Worm (Caenorhabditis elegans) whole organism, late embryonic: ENCODE results near the gene F29A7.4.

Experiments used
- C08G9.2 ChIP-seq: sonication (generic microtip); optimal IDR thresholded peaks from 2 replicates; lab custom pipeline; 2016; ENCODE audit warnings: mild to moderate bottlenecking, missing genetic modification characterization, moderate library complexity, missing compliant biosample characterization
- F13H6.1 ChIP-seq: sonication (generic microtip); optimal IDR thresholded peaks from 2 replicates; lab custom pipeline; 2016; ENCODE audit warnings: missing genetic modification characterization, missing compliant biosample characterization
- K02D7.2 ChIP-seq: sonication (generic microtip); optimal IDR thresholded peaks from 2 replicates; lab custom pipeline; 2017; ENCODE audit warnings: mild to moderate bottlenecking, missing genetic modification characterization, missing compliant biosample characterization
- K09A11.1 ChIP-seq: sonication (generic microtip); optimal IDR thresholded peaks from 2 replicates; lab custom pipeline; 2017; ENCODE audit warnings: antibody characterized with exemption, mild to moderate bottlenecking, missing genetic modification characterization, missing compliant biosample characterization; ENCODE audit not compliant: insufficient read depth
- T23F11.4 ChIP-seq: fragments of 200-800 bp; sonication (Bioruptor generic); optimal IDR thresholded peaks from 2 replicates; lab custom pipeline; 2018; ENCODE audit warnings: mild to moderate bottlenecking, missing genetic modification characterization, missing compliant biosample characterization
- Y22D7AL.16 ChIP-seq: sonication (generic microtip); optimal IDR thresholded peaks from 2 replicates; lab custom pipeline; 2016; ENCODE audit warnings: missing genetic modification characterization, missing compliant biosample characterization
- ceh-14 ChIP-seq: sonication (generic microtip); optimal IDR thresholded peaks from 2 replicates; lab custom pipeline; 2016; ENCODE audit warnings: missing genotype, missing genetic modification characterization, missing compliant biosample characterization
- ceh-18 ChIP-seq: sonication (generic microtip); optimal IDR thresholded peaks from 2 replicates; lab custom pipeline; 2016; ENCODE audit warnings: missing genetic modification characterization, missing compliant biosample characterization
- ceh-19 ChIP-seq: fragments of 200-800 bp; sonication (Bioruptor generic); optimal IDR thresholded peaks from 2 replicates; lab custom pipeline; 2018; ENCODE audit warnings: mild to moderate bottlenecking, missing genetic modification characterization, missing compliant biosample characterization
- ceh-22 ChIP-seq: sonication (generic microtip); optimal IDR thresholded peaks from 2 replicates; lab custom pipeline; 2017; ENCODE audit warnings: missing biosample characterization, missing genetic modification characterization
- ceh-24 ChIP-seq: sonication (generic microtip); optimal IDR thresholded peaks from 2 replicates; lab custom pipeline; 2016; ENCODE audit warnings: mild to moderate bottlenecking, missing genetic modification characterization, missing compliant biosample characterization
- ceh-31 ChIP-seq: sonication (generic microtip); optimal IDR thresholded peaks from 2 replicates; lab custom pipeline; 2016; ENCODE audit warnings: missing genetic modification characterization, missing compliant biosample characterization
- ceh-45 ChIP-seq: fragments of 200-800 bp; sonication (Bioruptor generic); IDR thresholded peaks from 2 replicates; pipeline ENCODE4 v1.3.6; 2022; ENCODE audit warnings: missing genetic modification reagents, missing genetic modification characterization, missing compliant biosample characterization
- ceh-48 ChIP-seq: sonication (generic microtip); optimal IDR thresholded peaks from 2 replicates; lab custom pipeline; 2016; ENCODE audit warnings: missing genetic modification characterization, inconsistent platforms, missing compliant biosample characterization
- ceh-6 ChIP-seq: fragments of 200-800 bp; sonication (Bioruptor generic); optimal IDR thresholded peaks from 2 replicates; lab custom pipeline; 2018; ENCODE audit warnings: mild to moderate bottlenecking, missing genetic modification characterization, missing compliant biosample characterization
- ceh-9 ChIP-seq: sonication (generic microtip); optimal IDR thresholded peaks from 2 replicates; lab custom pipeline; 2016; ENCODE audit warnings: mild to moderate bottlenecking, missing genetic modification characterization, inconsistent platforms, missing compliant biosample characterization
- dmd-4 ChIP-seq: sonication (generic microtip); optimal IDR thresholded peaks from 2 replicates; lab custom pipeline; 2016; ENCODE audit warnings: borderline replicate concordance, missing genetic modification characterization, missing compliant biosample characterization
- dve-1 ChIP-seq: sonication (generic microtip); optimal IDR thresholded peaks from 2 replicates; lab custom pipeline; 2017; ENCODE audit warnings: antibody characterized with exemption, mild to moderate bottlenecking, missing genetic modification characterization, missing compliant biosample characterization
- elt-2 ChIP-seq: sonication (generic microtip); optimal IDR thresholded peaks from 2 replicates; lab custom pipeline; 2016; ENCODE audit warnings: missing genetic modification reagents, missing genetic modification characterization, missing compliant biosample characterization
- fkh-6 ChIP-seq: sonication (generic microtip); optimal IDR thresholded peaks from 2 replicates; lab custom pipeline; 2016; ENCODE audit warnings: missing genetic modification characterization, missing compliant biosample characterization
- gmeb-2 ChIP-seq: sonication (generic microtip); optimal IDR thresholded peaks from 2 replicates; lab custom pipeline; 2016; ENCODE audit warnings: missing genetic modification characterization, inconsistent platforms, missing compliant biosample characterization
- hlh-6 ChIP-seq: sonication (generic microtip); optimal IDR thresholded peaks from 2 replicates; lab custom pipeline; 2016; ENCODE audit warnings: missing genotype, missing genetic modification characterization, missing compliant biosample characterization
- hlh-8 ChIP-seq: sonication (generic microtip); optimal IDR thresholded peaks from 2 replicates; lab custom pipeline; 2016; ENCODE audit warnings: missing genotype, missing genetic modification characterization, missing compliant biosample characterization
- madf-2 ChIP-seq: sonication (generic microtip); optimal IDR thresholded peaks from 2 replicates; lab custom pipeline; 2017; ENCODE audit warnings: missing genetic modification characterization, missing compliant biosample characterization
- nfya-1 ChIP-seq: sonication (generic microtip); optimal IDR thresholded peaks from 2 replicates; lab custom pipeline; 2017; ENCODE audit warnings: missing genetic modification characterization, mild to moderate bottlenecking, missing compliant biosample characterization, antibody characterized with exemption, moderate library complexity
- nhr-11 ChIP-seq: fragments of 150-350 bp; optimal IDR thresholded peaks from 2 replicates; lab custom pipeline; 2014; ENCODE audit warnings: missing biosample characterization, missing genetic modification characterization
- npax-4 ChIP-seq: sonication (generic microtip); optimal IDR thresholded peaks from 2 replicates; lab custom pipeline; 2016; ENCODE audit warnings: missing genetic modification characterization, missing compliant biosample characterization
- pat-9 ChIP-seq: fragments of 200-800 bp; sonication (Bioruptor generic); optimal IDR thresholded peaks from 2 replicates; lab custom pipeline; 2018; ENCODE audit warnings: mild to moderate bottlenecking, missing genetic modification characterization, moderate library complexity, missing compliant biosample characterization
- pros-1 ChIP-seq: fragments of 150-350 bp; optimal IDR thresholded peaks from 2 replicates; lab custom pipeline; 2014; ENCODE audit warnings: missing biosample characterization, missing genetic modification reagents, missing genetic modification characterization
- ref-2 ChIP-seq: sonication (generic microtip); optimal IDR thresholded peaks from 2 replicates; lab custom pipeline; 2016; ENCODE audit warnings: missing genetic modification characterization, missing compliant biosample characterization
- rnt-1 ChIP-seq: sonication (generic microtip); optimal IDR thresholded peaks from 2 replicates; lab custom pipeline; 2016; ENCODE audit warnings: missing genetic modification characterization, missing compliant biosample characterization
- sox-2 ChIP-seq: fragments of 200-800 bp; sonication (Bioruptor generic); IDR thresholded peaks from 2 replicates; pipeline ENCODE4 v1.3.6; 2022; ENCODE audit warnings: missing genetic modification reagents, missing genetic modification characterization, missing compliant biosample characterization
- sox-4 ChIP-seq: sonication (generic microtip); optimal IDR thresholded peaks from 2 replicates; lab custom pipeline; 2017; ENCODE audit warnings: mild to moderate bottlenecking, missing genetic modification characterization, inconsistent platforms, missing compliant biosample characterization
- tbx-2 ChIP-seq: sonication (generic microtip); optimal IDR thresholded peaks from 2 replicates; lab custom pipeline; 2016; ENCODE audit warnings: missing genetic modification characterization, missing compliant biosample characterization
- ttx-3 ChIP-seq: sonication (generic microtip); optimal IDR thresholded peaks from 2 replicates; lab custom pipeline; 2016; ENCODE audit warnings: missing genetic modification reagents, missing genetic modification characterization, missing compliant biosample characterization
- unc-42 ChIP-seq: sonication (generic microtip); optimal IDR thresholded peaks from 2 replicates; lab custom pipeline; 2016; ENCODE audit warnings: missing genotype, missing genetic modification characterization, missing compliant biosample characterization
- unc-55 ChIP-seq: sonication (generic microtip); optimal IDR thresholded peaks from 2 replicates; lab custom pipeline; 2017; ENCODE audit warnings: missing biosample characterization, missing genetic modification reagents, missing genetic modification characterization

The F29A7.4 gene

ce11 chrII:2749595-2750048 is at the start of gene F29A7.4:
Gene F29A7.4, plus strand, starts transcription at chrII:2749998.
- TF ChIP-seq elt-2 (tag; lab: Kevin White, UChicago) (peak; percentile 66), madf-2 (no peak)

DNA sequence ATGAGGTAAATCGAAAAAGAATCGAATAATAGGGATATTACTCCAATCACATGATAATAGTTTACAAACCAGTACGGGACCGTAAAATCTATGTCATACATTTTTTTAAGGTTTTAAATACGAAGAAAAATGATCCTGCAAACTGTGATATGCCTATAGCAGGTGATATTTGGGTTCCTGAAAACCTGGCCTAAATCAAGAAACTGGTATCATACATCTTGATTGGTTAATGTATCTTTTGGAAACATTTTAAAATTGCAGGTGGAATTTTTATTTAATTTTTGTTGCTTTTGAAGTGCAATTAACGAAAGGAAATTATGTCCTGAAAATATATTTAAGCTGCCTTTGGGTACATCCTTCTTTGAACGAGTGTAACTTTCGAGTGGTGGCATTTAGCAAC is 49.6 kb upstream of the F29A7.4 start, which contains the start of gene sri-61:
Gene sri-61, minus strand, starts transcription at position 101 of the 400 bp plus-strand sequence.
- TF ChIP-seq sox-4 (tag; lab: Kevin White, UChicago) (no peak), K09A11.1 (tag; lab: Kevin White, UChicago) (no peak), ceh-31 (tag; lab: Kevin White, UChicago) (no peak), ceh-22 (tag; lab: Kevin White, UChicago) (no peak), sox-2 (GFP tag; lab: Robert Waterston, UW) (no peak), nfya-1 (tag; lab: Kevin White, UChicago) (no peak), pat-9 (no peak), rnt-1 (tag; lab: Kevin White, UChicago) (no peak), Y22D7AL.16 (tag; lab: Kevin White, UChicago) (no peak), npax-4 (tag; lab: Kevin White, UChicago) (no peak), unc-42 (tag; lab: Kevin White, UChicago) (no peak), ceh-48 (tag; lab: Kevin White, UChicago) (no peak)

DNA sequence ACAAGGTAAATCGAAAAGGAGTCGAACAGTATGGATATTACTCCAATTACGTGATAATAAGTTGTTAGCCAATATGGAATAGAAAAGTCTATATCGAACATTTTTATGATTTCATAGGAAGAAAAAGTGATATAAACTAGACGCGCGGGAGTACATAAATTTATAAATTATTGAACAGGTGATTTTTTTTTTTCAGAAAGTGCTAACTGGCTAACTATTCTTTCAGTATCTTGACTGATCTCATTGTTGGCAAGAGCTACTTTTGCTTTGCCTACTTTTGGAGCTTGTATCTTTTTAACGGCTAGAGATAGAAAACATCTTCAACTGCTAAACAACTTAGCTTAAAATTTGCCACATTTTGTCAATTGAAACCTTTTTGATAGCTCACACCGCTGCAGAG is 47.0 kb upstream of the F29A7.4 start, which contains the start of gene sri-60:
Gene sri-60, minus strand, starts transcription at position 101 of the 400 bp plus-strand sequence.
- TF ChIP-seq ref-2 (tag; lab: Kevin White, UChicago), result no peak
- TF ChIP-seq T23F11.4 (GFP tag; lab: Kevin White, UChicago), result no peak
- TF ChIP-seq C08G9.2 (tag; lab: Kevin White, UChicago), result no peak
- TF ChIP-seq K02D7.2 (tag; lab: Kevin White, UChicago), result no peak
- TF ChIP-seq pros-1, result no peak
- TF ChIP-seq fkh-6, result no peak
- no peak for TF ChIP-seq nhr-11 (tag; lab: Kevin White, UChicago)
- no peak for TF ChIP-seq elt-2 (tag; lab: Kevin White, UChicago)
- TF ChIP-seq ttx-3, result no peak
- no peak for TF ChIP-seq dmd-4
- TF ChIP-seq pat-9, result no peak
- TF ChIP-seq unc-55, result no peak
- TF ChIP-seq hlh-6 (tag; lab: Kevin White, UChicago), result no peak
- TF ChIP-seq ceh-19 (GFP tag; lab: Kevin White, UChicago), result no peak
- TF ChIP-seq ceh-45 (GFP tag; lab: Robert Waterston, UW), result no peak
- TF ChIP-seq dve-1 (tag; lab: Kevin White, UChicago), result no peak
- no peak for TF ChIP-seq ceh-24 (tag; lab: Kevin White, UChicago)
- TF ChIP-seq tbx-2 (tag; lab: Kevin White, UChicago), result no peak
- TF ChIP-seq gmeb-2 (tag; lab: Kevin White, UChicago), result no peak
- no peak for TF ChIP-seq sox-2 (GFP tag; lab: Robert Waterston, UW)

DNA sequence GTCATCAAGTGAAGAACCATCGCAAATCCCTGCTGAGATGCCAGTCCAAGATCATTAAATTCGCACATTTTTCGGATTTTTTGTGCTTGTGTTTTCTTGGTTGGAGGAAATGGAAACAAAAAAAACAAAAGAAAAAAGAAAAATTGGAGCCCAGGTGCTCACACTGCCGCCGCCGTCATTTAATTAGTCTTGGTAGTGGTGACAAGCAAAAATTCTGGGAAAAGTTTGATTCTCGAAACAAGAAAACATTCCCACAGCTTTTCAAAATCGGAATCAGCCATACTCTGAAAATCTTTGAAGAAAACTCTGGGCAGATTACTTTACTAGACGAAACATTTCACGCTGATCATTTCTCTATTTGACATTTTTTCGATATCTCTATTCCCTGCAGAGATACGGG is 44.6 kb upstream of the F29A7.4 start, which contains the start of gene srh-128:
Gene srh-128, minus strand, starts transcription at position 101 of the 400 bp plus-strand sequence.
- TF ChIP-seq ceh-14, result no peak
- TF ChIP-seq ceh-6 (GFP tag; lab: Kevin White, UChicago), result no peak
- no peak for TF ChIP-seq T23F11.4 (GFP tag; lab: Kevin White, UChicago)
- no peak for TF ChIP-seq hlh-8 (tag; lab: Kevin White, UChicago)
- no peak for TF ChIP-seq ceh-18 (tag; lab: Kevin White, UChicago)
- no peak for TF ChIP-seq F13H6.1 (tag; lab: Kevin White, UChicago)
- no peak for TF ChIP-seq pat-9
- no peak for TF ChIP-seq hlh-6 (tag; lab: Kevin White, UChicago)
- TF ChIP-seq ceh-24 (tag; lab: Kevin White, UChicago), result no peak
- no peak for TF ChIP-seq ceh-9
- TF ChIP-seq, all 69 proteins: peak for 0
